Worm (Caenorhabditis elegans) whole organism, L4 larva: Measurements from ENCODE around the gene F31E3.12.
A peak's percentile ranks its signal among the peaks of the same experiment; 100 is the strongest.

ENCODE experiments used
- F10B5.3 ChIP-seq: sonication (generic microtip); optimal IDR thresholded peaks from 2 replicates; lab custom pipeline; 2016; ENCODE audit warnings: mild to moderate bottlenecking, missing genetic modification characterization, missing compliant biosample characterization
- F49E8.2 ChIP-seq: sonication (generic microtip); optimal IDR thresholded peaks from 2 replicates; lab custom pipeline; 2016; ENCODE audit warnings: missing compliant biosample characterization, mild to moderate bottlenecking, missing genetic modification characterization, borderline replicate concordance
- T20F7.1 ChIP-seq: fragments of 200-800 bp; sonication (Bioruptor generic); optimal IDR thresholded peaks from 2 replicates; lab custom pipeline; 2018; ENCODE audit warnings: mild to moderate bottlenecking, missing genetic modification characterization, missing compliant biosample characterization
- T26A8.4 ChIP-seq: fragments of 200-800 bp; sonication (Bioruptor generic); IDR thresholded peaks from 2 replicates; pipeline ENCODE4 v1.3.6; 2022; ENCODE audit warnings: missing genetic modification characterization, missing compliant biosample characterization
- Y105C5A.15 ChIP-seq: fragments of 200-800 bp; sonication (Bioruptor generic); IDR thresholded peaks from 2 replicates; pipeline ENCODE4 v1.3.6; 2022; ENCODE audit warnings: missing genetic modification characterization, missing compliant biosample characterization
- Y48G9A.11 ChIP-seq: fragments of 200-800 bp; sonication (Bioruptor generic); IDR thresholded peaks from 2 replicates; pipeline ENCODE4 v1.3.6; 2022; ENCODE audit warnings: missing genetic modification reagents, missing genetic modification characterization, missing compliant biosample characterization
- Y75B8A.6 ChIP-seq: fragments of 200-800 bp; sonication (Bioruptor generic); IDR thresholded peaks from 2 replicates; pipeline ENCODE4 v1.3.6; 2022; ENCODE audit warnings: missing genetic modification reagents, missing genetic modification characterization, missing compliant biosample characterization
- aha-1 ChIP-seq: fragments of 150-350 bp; peaks from one replicate; lab custom pipeline; 2014; ENCODE audit warnings: missing biosample characterization, missing genetic modification characterization
- ama-1 ChIP-seq: fragments of 150-350 bp; optimal IDR thresholded peaks from 2 replicates; lab custom pipeline; 2014; ENCODE audit warnings: inconsistent platforms, mixed read lengths
- arid-1 ChIP-seq: fragments of 200-800 bp; sonication (Bioruptor generic); conservative IDR thresholded peaks from 2 replicates; pipeline ENCODE4 v1.3.6; 2022; ENCODE audit warnings: missing genetic modification reagents, missing genetic modification characterization, missing compliant biosample characterization
- ces-1 ChIP-seq: fragments of 150-350 bp; sonication (generic microtip); optimal IDR thresholded peaks from 4 replicates; lab custom pipeline; 2014; ENCODE audit warnings: missing biosample characterization, missing genetic modification reagents, missing genetic modification characterization
- cey-2 ChIP-seq: sonication (generic microtip); optimal IDR thresholded peaks from 3 replicates; lab custom pipeline; 2017; ENCODE audit warnings: missing genetic modification characterization, mild to moderate bottlenecking, missing compliant biosample characterization, antibody characterized with exemption, borderline replicate concordance; ENCODE audit not compliant: insufficient read depth
- daf-19 ChIP-seq: fragments of 200-800 bp; sonication (Bioruptor generic); conservative IDR thresholded peaks from 2 replicates; pipeline ENCODE4 v1.3.6; 2022; ENCODE audit warnings: missing genetic modification characterization, missing compliant biosample characterization
- daf-8 ChIP-seq: fragments of 200-800 bp; sonication (Bioruptor generic); IDR thresholded peaks from 2 replicates; pipeline ENCODE4 v1.3.6; 2022; ENCODE audit warnings: missing genetic modification characterization, missing compliant biosample characterization
- dmd-9 ChIP-seq: fragments of 200-800 bp; sonication (Bioruptor generic); IDR thresholded peaks from 2 replicates; pipeline ENCODE4 v1.3.6; 2022; ENCODE audit warnings: missing genetic modification reagents, missing genetic modification characterization, missing compliant biosample characterization
- duxl-1 ChIP-seq: sonication (generic microtip); optimal IDR thresholded peaks from 2 replicates; lab custom pipeline; 2016; ENCODE audit warnings: mild to moderate bottlenecking, missing genetic modification characterization, moderate library complexity, missing compliant biosample characterization; ENCODE audit not compliant: poor library complexity
- egl-43 ChIP-seq: fragments of 200-800 bp; sonication (Bioruptor generic); IDR thresholded peaks from 2 replicates; pipeline ENCODE4 v1.3.6; 2022; ENCODE audit warnings: missing genetic modification reagents, missing genetic modification characterization, missing compliant biosample characterization
- hif-1 ChIP-seq, 2 experiments: sonication (generic microtip); optimal IDR thresholded peaks; 2 replicates each; lab custom pipeline; 2016 to 2017; ENCODE audit warnings: missing compliant biosample characterization in 2 of 2, missing genetic modification characterization in 2 of 2, missing genetic modification reagents in 2 of 2, missing genotype in 2 of 2, mild to moderate bottlenecking in 1 of 2
- hlh-30 ChIP-seq: sonication (generic microtip); optimal IDR thresholded peaks from 2 replicates; lab custom pipeline; 2017; ENCODE audit warnings: antibody characterized with exemption, mild to moderate bottlenecking, missing genetic modification characterization, missing compliant biosample characterization; ENCODE audit not compliant: insufficient read depth
- hmg-1.1 ChIP-seq: fragments of 200-800 bp; sonication (Bioruptor generic); IDR thresholded peaks from 2 replicates; pipeline ENCODE4 v1.3.6; 2022; ENCODE audit warnings: missing genetic modification reagents, missing genetic modification characterization, missing compliant biosample characterization
- lin-13 ChIP-seq: fragments of 150-350 bp; optimal IDR thresholded peaks from 2 replicates; lab custom pipeline; 2014; ENCODE audit warnings: missing biosample characterization, missing genetic modification reagents, missing genetic modification characterization
- lin-15B ChIP-seq: fragments of 150-350 bp; sonication (generic microtip); optimal IDR thresholded peaks from 3 replicates; lab custom pipeline; 2014; ENCODE audit warnings: missing biosample characterization, missing genetic modification characterization
- lin-29 ChIP-seq: fragments of 200-800 bp; sonication (Bioruptor generic); IDR thresholded peaks from 2 replicates; pipeline ENCODE4 v1.3.6; 2022; ENCODE audit warnings: missing genetic modification reagents, missing genetic modification characterization, missing compliant biosample characterization
- lin-38 ChIP-seq: fragments of 200-800 bp; sonication (Bioruptor generic); IDR thresholded peaks from 2 replicates; pipeline ENCODE4 v1.3.6; 2022; ENCODE audit warnings: missing genetic modification reagents, missing genetic modification characterization, missing compliant biosample characterization
- lir-3 ChIP-seq: sonication (generic microtip); optimal IDR thresholded peaks from 2 replicates; lab custom pipeline; 2016; ENCODE audit warnings: mild to moderate bottlenecking, missing genetic modification characterization, missing compliant biosample characterization
- lsy-2 ChIP-seq, 2 experiments: fragments of 150-350 bp in 1 of 2; sonication (generic microtip) in 1 of 2; optimal IDR thresholded peaks; 2 replicates each; lab custom pipeline; 2014 to 2017; ENCODE audit warnings: missing biosample characterization in 2 of 2, missing genetic modification characterization in 2 of 2
- madf-5 ChIP-seq, 2 experiments: fragments of 200-800 bp; sonication (Bioruptor generic); IDR thresholded peaks; 2 replicates each; pipeline ENCODE4 v1.3.6; 2022; ENCODE audit warnings: missing compliant biosample characterization in 2 of 2, missing genetic modification characterization in 2 of 2
- mep-1 ChIP-seq: fragments of 150-350 bp; sonication (generic microtip); optimal IDR thresholded peaks from 3 replicates; lab custom pipeline; 2014; ENCODE audit warnings: missing biosample characterization, missing genetic modification characterization
- mes-2 ChIP-seq: sonication (generic microtip); optimal IDR thresholded peaks from 2 replicates; lab custom pipeline; 2016; ENCODE audit warnings: missing genotype, mild to moderate bottlenecking, missing genetic modification characterization, missing compliant biosample characterization; ENCODE audit not compliant: poor library complexity, severe bottlenecking
- nhr-10 ChIP-seq: fragments of 150-350 bp; optimal IDR thresholded peaks from 2 replicates; lab custom pipeline; 2014; ENCODE audit warnings: missing biosample characterization, missing genetic modification characterization
- nhr-102 ChIP-seq: sonication (generic microtip); optimal IDR thresholded peaks from 2 replicates; lab custom pipeline; 2016; ENCODE audit warnings: mild to moderate bottlenecking, missing genetic modification characterization, moderate library complexity, missing compliant biosample characterization
- nhr-111 ChIP-seq: fragments of 200-800 bp; sonication (Bioruptor generic); optimal IDR thresholded peaks from 2 replicates; lab custom pipeline; 2018; ENCODE audit warnings: mild to moderate bottlenecking, missing genetic modification characterization, missing compliant biosample characterization
- nhr-237 ChIP-seq: sonication (generic microtip); optimal IDR thresholded peaks from 2 replicates; lab custom pipeline; 2017; ENCODE audit warnings: missing biosample characterization, missing genetic modification characterization
- nhr-6 ChIP-seq: fragments of 150-350 bp; optimal IDR thresholded peaks from 2 replicates; lab custom pipeline; 2014; ENCODE audit warnings: missing biosample characterization, missing genetic modification characterization
- pha-4 ChIP-seq, 2 experiments: fragments of 150-350 bp in 1 of 2; fragments of 200-800 bp in 1 of 2; sonication (Bioruptor generic) in 1 of 2; IDR thresholded peaks in 1 of 2; optimal IDR thresholded peaks in 1 of 2; 2 replicates each; pipeline versions ENCODE4 v1.3.6 to Lab custom; 2014 to 2022; ENCODE audit warnings: missing genetic modification characterization in 2 of 2, missing genetic modification reagents in 2 of 2, missing biosample characterization in 1 of 2, missing compliant biosample characterization in 1 of 2
- saeg-2 ChIP-seq: fragments of 200-800 bp; sonication (Bioruptor generic); IDR thresholded peaks from 2 replicates; pipeline ENCODE4 v1.3.6; 2022; ENCODE audit warnings: missing genetic modification reagents, missing genetic modification characterization, missing compliant biosample characterization
- spr-1 ChIP-seq: sonication (generic microtip); optimal IDR thresholded peaks from 2 replicates; lab custom pipeline; 2016; ENCODE audit warnings: mild to moderate bottlenecking, missing genetic modification characterization, missing compliant biosample characterization
- tra-1 ChIP-seq: fragments of 200-800 bp; sonication (Bioruptor generic); IDR thresholded peaks from 2 replicates; pipeline ENCODE4 v1.3.6; 2022; ENCODE audit warnings: missing genetic modification reagents, missing genetic modification characterization, missing compliant biosample characterization
- unc-130 ChIP-seq: sonication (generic microtip); optimal IDR thresholded peaks from 2 replicates; lab custom pipeline; 2016; ENCODE audit warnings: missing genetic modification reagents, missing genetic modification characterization, missing compliant biosample characterization
- unc-39 ChIP-seq: sonication (generic microtip); optimal IDR thresholded peaks from 2 replicates; lab custom pipeline; 2017; ENCODE audit warnings: missing biosample characterization, missing genetic modification characterization
- unc-62 ChIP-seq, 3 experiments: fragments of 150-350 bp in 1 of 3; sonication (generic microtip); optimal IDR thresholded peaks in 2 of 3; peaks in 1 of 3; 1 replicate in 1 of 3; 2 replicates in 2 of 3; lab custom pipeline; 2014 to 2017; ENCODE audit warnings: missing biosample characterization in 3 of 3, missing genetic modification characterization in 3 of 3, missing genetic modification reagents in 3 of 3, missing genotype in 1 of 3
- zfp-2 ChIP-seq: sonication (generic microtip); optimal IDR thresholded peaks from 2 replicates; lab custom pipeline; 2016; ENCODE audit warnings: mild to moderate bottlenecking, missing genetic modification characterization, missing compliant biosample characterization
- zip-2 ChIP-seq: fragments of 150-350 bp; optimal IDR thresholded peaks from 2 replicates; lab custom pipeline; 2014; ENCODE audit warnings: missing biosample characterization, missing genetic modification characterization

The F31E3.12 gene

ce11 chrIII:6955766-6956165 is 13.4 kb upstream of the F31E3.12 start:
- peak in 1 of 2 experiments; percentile 95 for TF ChIP-seq unc-62 (GFP tag; optimal IDR thresholded peaks at IDR 0.05 in 1 of 2; lab: Kevin White, UChicago)
- TF ChIP-seq unc-62 (tag; optimal IDR thresholded peaks at IDR 0.05; lab: Kevin White, UChicago): no peak
- TF ChIP-seq F10B5.3 (tag; lab: Kevin White, UChicago): no peak

DNA sequence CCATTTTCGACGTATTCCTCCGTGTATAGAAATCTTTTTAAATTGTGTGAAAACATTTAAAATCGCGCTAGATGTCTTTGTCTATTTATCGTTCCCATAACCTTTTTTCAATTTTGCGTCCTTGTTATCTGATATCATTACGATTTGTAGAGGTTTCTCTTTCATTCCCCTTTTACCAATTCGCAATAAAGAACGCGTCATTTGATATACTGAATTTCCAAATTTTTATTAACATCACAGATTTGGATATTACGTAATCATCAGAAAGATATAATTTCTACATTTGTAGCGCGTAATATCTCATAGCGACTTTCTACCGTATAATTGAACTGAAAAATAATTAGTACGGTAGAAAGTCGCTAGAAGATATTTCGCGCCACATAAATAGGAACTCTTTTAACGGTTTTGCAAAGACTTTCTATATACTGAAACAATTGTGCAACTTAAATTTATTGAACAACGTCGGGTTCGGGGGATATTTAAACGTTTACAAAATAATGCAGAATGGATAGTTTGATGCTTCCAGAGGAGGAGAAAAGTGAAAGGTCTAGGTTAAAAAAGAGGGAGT is 10.4 kb upstream of the F31E3.12 start:
- TF ChIP-seq F49E8.2 (tag; lab: Kevin White, UChicago) (peak; percentile 43), zfp-2 (no peak), Y48G9A.11 (0 out of 2 replicates have a peak, but pooled peaks have one; percentile 39), ama-1 (lab: Kevin White, UChicago) (peak; percentile 18), lsy-2 (tag; optimal IDR thresholded peaks at IDR 0.05; lab: Kevin White, UChicago) (peak in 1 of 2 experiments; percentile 1), nhr-102 (peak; percentile 31), pha-4 (GFP tag; IDR thresholded peaks at IDR 0.05; lab: Robert Waterston, UW) (peak; percentile 53; the same call in 1 of the 2 replicates), pha-4 (tag; optimal IDR thresholded peaks at IDR 0.05; lab: Kevin White, UChicago) (no peak), lin-13 (GFP tag; lab: Kevin White, UChicago) (peak; percentile 3), mep-1 (tag; lab: Kevin White, UChicago) (peak; percentile 37), saeg-2 (no peak), tra-1 (no peak), T26A8.4 (GFP tag; lab: Robert Waterston, UW) (0 out of 2 replicates have a peak, but pooled peaks have one; percentile 6), lin-38 (GFP tag; lab: Robert Waterston, UW) (peak; percentile 44; the same call in 1 of the 2 replicates), aha-1 (peak; percentile 9), lir-3 (tag; lab: Kevin White, UChicago) (no peak), Y75B8A.6 (GFP tag; lab: Robert Waterston, UW) (0 out of 2 replicates have a peak, but pooled peaks have one; percentile 28), arid-1 (GFP tag; lab: Robert Waterston, UW) (peak; percentile 37; the same call in 1 of the 2 replicates)

ce11 chrIII:6961167-6961566 is 8.0 kb upstream of the F31E3.12 start:
- TF ChIP-seq unc-39 (tag; lab: Kevin White, UChicago) (no peak), daf-8 (no peak), nhr-6 (tag; lab: Kevin White, UChicago) (no peak), duxl-1 (tag; lab: Kevin White, UChicago) (no peak), egl-43 (no peak), nhr-10 (tag; lab: Kevin White, UChicago) (no peak), nhr-102 (no peak), ces-1 (no peak), lin-38 (GFP tag; lab: Robert Waterston, UW) (peak; percentile 56), T26A8.4 (GFP tag; lab: Robert Waterston, UW) (no peak), lin-15B (tag; lab: Kevin White, UChicago) (no peak), lin-13 (GFP tag; lab: Kevin White, UChicago) (peak; percentile 2), hmg-1.1 (peak; percentile 28; the same call in 1 of the 2 replicates), Y48G9A.11 (peak; percentile 63; the same call in 1 of the 2 replicates), F49E8.2 (tag; lab: Kevin White, UChicago) (no peak), unc-130 (GFP tag; lab: Kevin White, UChicago) (peak; percentile 77), spr-1 (tag; lab: Kevin White, UChicago) (no peak), mes-2 (tag; lab: Kevin White, UChicago) (peak; percentile 53), nhr-237 (tag; lab: Kevin White, UChicago) (no peak), Y105C5A.15 (GFP tag; lab: Robert Waterston, UW) (no peak), hlh-30 (tag; lab: Kevin White, UChicago) (peak; percentile 5), aha-1 (peak; percentile 60), zip-2 (no peak), nhr-111 (GFP tag; lab: Kevin White, UChicago) (no peak), cey-2 (no peak), T20F7.1 (GFP tag; lab: Kevin White, UChicago) (peak; percentile 76), lsy-2 (tag; optimal IDR thresholded peaks at IDR 0.05; lab: Kevin White, UChicago) (peak; percentile 57 to 98), lin-29 (GFP tag; lab: Robert Waterston, UW) (no peak), daf-19 (GFP tag; lab: Robert Waterston, UW) (no peak), hif-1 (tag; optimal IDR thresholded peaks at IDR 0.05; lab: Kevin White, UChicago) (peak in 1 of 2 experiments; percentile 16), mep-1 (tag; lab: Kevin White, UChicago) (peak; percentile 43), madf-5 (GFP tag; IDR thresholded peaks at IDR 0.05; lab: Robert Waterston, UW) (no peak), ama-1 (lab: Kevin White, UChicago) (no peak), dmd-9 (GFP tag; lab: Robert Waterston, UW) (no peak)
